Fruit fly (Drosophila melanogaster) whole organism, embryonic: Measurements from ENCODE around the gene CG3919.

Source experiments
- Ada2b ChIP-seq: fragments of 200-800 bp; sonication (Bioruptor generic); IDR thresholded peaks from 2 replicates; pipeline ENCODE4 v1.3.6; 2022; ENCODE audit warnings: missing biosample characterization, missing genetic modification characterization
- Aef1 ChIP-seq: fragments of 200-800 bp; sonication (Bioruptor generic); IDR thresholded peaks from 3 replicates; pipeline ENCODE4 v1.3.6; 2022; ENCODE audit warnings: missing biosample characterization, missing genetic modification characterization
- CG10147 ChIP-seq: fragments of 200-800 bp; sonication (Bioruptor generic); optimal IDR thresholded peaks from 2 replicates; lab custom pipeline; 2019; ENCODE audit warnings: missing biosample characterization, mild to moderate bottlenecking, missing genetic modification characterization, moderate library complexity
- CG1024 ChIP-seq: fragments of 200-800 bp; sonication (Bioruptor generic); IDR thresholded peaks from 2 replicates; pipeline ENCODE4 v1.3.6; 2022; ENCODE audit warnings: missing biosample characterization, missing genetic modification characterization
- CG11093 ChIP-seq: fragments of 200-800 bp; sonication (Bioruptor generic); IDR thresholded peaks from 3 replicates; pipeline ENCODE4 v1.3.6; 2022; ENCODE audit warnings: missing biosample characterization, missing genetic modification characterization
- CG12071 ChIP-seq: fragments of 200-800 bp; sonication (Bioruptor generic); optimal IDR thresholded peaks from 3 replicates; lab custom pipeline; 2018; ENCODE audit warnings: missing biosample characterization, mild to moderate bottlenecking, missing genetic modification characterization
- CG15479 ChIP-seq: fragments of 200-800 bp; sonication (Bioruptor generic); optimal IDR thresholded peaks from 3 replicates; lab custom pipeline; 2019; ENCODE audit warnings: missing biosample characterization, mild to moderate bottlenecking, missing genetic modification characterization, moderate library complexity
- CG17802 ChIP-seq: fragments of 200-800 bp; sonication (Bioruptor generic); optimal IDR thresholded peaks from 2 replicates; lab custom pipeline; 2018; ENCODE audit warnings: missing biosample characterization, mild to moderate bottlenecking, missing genetic modification characterization, moderate library complexity
- CG17829 ChIP-seq: fragments of 200-800 bp; optimal IDR thresholded peaks from 2 replicates; lab custom pipeline; 2019; ENCODE audit warnings: missing biosample characterization, mild to moderate bottlenecking, missing genetic modification characterization, moderate library complexity
- CG2116 ChIP-seq: fragments of 200-800 bp; sonication (Bioruptor generic); optimal IDR thresholded peaks from 3 replicates; lab custom pipeline; 2018; ENCODE audit warnings: missing biosample characterization, mild to moderate bottlenecking, missing genetic modification characterization
- CG2199 ChIP-seq: fragments of 200-800 bp; sonication (Bioruptor generic); IDR thresholded peaks from 3 replicates; pipeline ENCODE4 v1.3.6; 2022; ENCODE audit warnings: missing biosample characterization, missing genetic modification characterization
- CG32772 ChIP-seq: fragments of 200-800 bp; sonication (Bioruptor generic); IDR thresholded peaks from 2 replicates; pipeline ENCODE4 v1.3.6; 2022; ENCODE audit warnings: missing biosample characterization, missing genetic modification characterization
- CG3726 ChIP-seq: fragments of 200-800 bp; sonication (Bioruptor generic); IDR thresholded peaks from 3 replicates; pipeline ENCODE4, ENCODE4 v1.3.6; 2022; ENCODE audit warnings: missing biosample characterization, missing genetic modification characterization
- CG3838 ChIP-seq: fragments of 200-800 bp; sonication (Bioruptor generic); optimal IDR thresholded peaks from 3 replicates; lab custom pipeline; 2016; ENCODE audit warnings: missing biosample characterization, missing genetic modification characterization
- CG4854 ChIP-seq: fragments of 200-800 bp; sonication (Bioruptor generic); optimal IDR thresholded peaks from 2 replicates; lab custom pipeline; 2016; ENCODE audit warnings: missing biosample characterization, missing genetic modification characterization, inconsistent platforms
- CG6654 ChIP-seq: fragments of 200-800 bp; sonication (Bioruptor generic); optimal IDR thresholded peaks from 2 replicates; lab custom pipeline; 2017; ENCODE audit warnings: missing biosample characterization, mild to moderate bottlenecking, missing genetic modification characterization
- CG7271 ChIP-seq: fragments of 200-800 bp; sonication (Bioruptor generic); optimal IDR thresholded peaks from 2 replicates; lab custom pipeline; 2018; ENCODE audit warnings: missing biosample characterization, mild to moderate bottlenecking, missing genetic modification characterization, moderate library complexity
- CG7372 ChIP-seq: fragments of 200-800 bp; sonication (Bioruptor generic); IDR thresholded peaks from 2 replicates; pipeline ENCODE4 v1.3.6; 2022; ENCODE audit warnings: missing biosample characterization, missing genetic modification characterization
- CG8359 ChIP-seq: fragments of 200-800 bp; sonication (Bioruptor generic); optimal IDR thresholded peaks from 2 replicates; lab custom pipeline; 2017; ENCODE audit warnings: missing biosample characterization, mild to moderate bottlenecking, missing genetic modification characterization, borderline replicate concordance
- CG8944 ChIP-seq: fragments of 200-800 bp; sonication (Bioruptor generic); optimal IDR thresholded peaks from 3 replicates; lab custom pipeline; 2016; ENCODE audit warnings: missing biosample characterization, missing genetic modification characterization
- CG9437 ChIP-seq: fragments of 200-800 bp; sonication (Bioruptor generic); optimal IDR thresholded peaks from 2 replicates; lab custom pipeline; 2018; ENCODE audit warnings: missing biosample characterization, mild to moderate bottlenecking, missing genetic modification characterization
- Dbx ChIP-seq: fragments of 200-800 bp; sonication (Bioruptor generic); IDR thresholded peaks from 3 replicates; pipeline ENCODE4 v1.3.6; 2022; ENCODE audit warnings: missing biosample characterization, missing genetic modification characterization
- Dip3 ChIP-seq: fragments of 200-800 bp; sonication (Bioruptor generic); optimal IDR thresholded peaks from 3 replicates; lab custom pipeline; 2016; ENCODE audit warnings: missing biosample characterization, missing genetic modification characterization
- Dp ChIP-seq: fragments of 200-800 bp; sonication (Bioruptor generic); optimal IDR thresholded peaks from 2 replicates; lab custom pipeline; 2018; ENCODE audit warnings: missing biosample characterization, mild to moderate bottlenecking, missing genetic modification characterization, moderate library complexity
- Drgx ChIP-seq: fragments of 200-800 bp; sonication (Bioruptor generic); IDR thresholded peaks from 2 replicates; pipeline ENCODE4 v1.3.6; 2022; ENCODE audit warnings: missing biosample characterization, missing genetic modification characterization
- Elba2 ChIP-seq: fragments of 200-800 bp; sonication (Bioruptor generic); optimal IDR thresholded peaks from 3 replicates; lab custom pipeline; 2016; ENCODE audit warnings: missing biosample characterization, missing genetic modification characterization
- Ets65A ChIP-seq: fragments of 200-800 bp; sonication (Bioruptor generic); peaks from one replicate; lab custom pipeline; 2016; ENCODE audit warnings: missing biosample characterization, missing genetic modification characterization
- HmgZ ChIP-seq: fragments of 200-800 bp; sonication (Bioruptor generic); optimal IDR thresholded peaks from 2 replicates; lab custom pipeline; 2018; ENCODE audit warnings: missing biosample characterization, mild to moderate bottlenecking, missing genetic modification characterization
- Lpt ChIP-seq: fragments of >200 bp; optimal IDR thresholded peaks from 2 replicates; lab custom pipeline; 2018; ENCODE audit warnings: missing biosample characterization, missing genetic modification characterization
- Neu2 ChIP-seq: fragments of 200-800 bp; sonication (Bioruptor generic); optimal IDR thresholded peaks from 3 replicates; lab custom pipeline; 2016; ENCODE audit warnings: missing biosample characterization, missing genetic modification characterization, borderline replicate concordance
- Ssrp ChIP-seq: fragments of 200-800 bp; sonication (Bioruptor generic); optimal IDR thresholded peaks from 2 replicates; lab custom pipeline; 2018; ENCODE audit warnings: missing biosample characterization, mild to moderate bottlenecking, missing genetic modification characterization, moderate library complexity
- ac ChIP-seq: fragments of 200-800 bp; sonication (Bioruptor generic); optimal IDR thresholded peaks from 3 replicates; lab custom pipeline; 2017; ENCODE audit warnings: missing biosample characterization, mild to moderate bottlenecking, missing genetic modification characterization
- ara ChIP-seq: fragments of 200-800 bp; sonication (Bioruptor generic); IDR thresholded peaks from 2 replicates; pipeline ENCODE4 v1.3.6; 2022; ENCODE audit warnings: missing biosample characterization, missing genetic modification characterization
- ash1 ChIP-seq: fragments of 200-800 bp; sonication (Bioruptor generic); optimal IDR thresholded peaks from 2 replicates; lab custom pipeline; 2018; ENCODE audit warnings: missing biosample characterization, mild to moderate bottlenecking, missing genetic modification characterization
- corto ChIP-seq: fragments of 200-800 bp; sonication (Bioruptor generic); optimal IDR thresholded peaks from 2 replicates; lab custom pipeline; 2016; ENCODE audit warnings: missing biosample characterization, mild to moderate bottlenecking, missing genetic modification characterization, moderate library complexity
- dati ChIP-seq: fragments of 200-800 bp; sonication (Bioruptor generic); IDR thresholded peaks from 2 replicates; pipeline ENCODE4 v1.3.6; 2022; ENCODE audit warnings: missing biosample characterization, missing genetic modification characterization
- exex ChIP-seq: fragments of 200-800 bp; sonication (Bioruptor generic); optimal IDR thresholded peaks from 4 replicates; lab custom pipeline; 2018; ENCODE audit warnings: missing biosample characterization, mild to moderate bottlenecking, missing genetic modification characterization, moderate library complexity
- gcm2 ChIP-seq: fragments of 200-800 bp; sonication (Bioruptor generic); optimal IDR thresholded peaks from 2 replicates; lab custom pipeline; 2016; ENCODE audit warnings: missing biosample characterization, missing genetic modification characterization
- insv ChIP-seq, 2 experiments: fragments of 200-800 bp; sonication (Bioruptor generic); optimal IDR thresholded peaks; 3 replicates each; lab custom pipeline; 2016 to 2018; ENCODE audit warnings: missing biosample characterization in 2 of 2, missing genetic modification characterization in 2 of 2
- jigr1 ChIP-seq: fragments of 200-800 bp; sonication (Bioruptor generic); IDR thresholded peaks from 3 replicates; pipeline ENCODE4 v1.3.6; 2022; ENCODE audit warnings: missing biosample characterization, missing genetic modification characterization
- kah ChIP-seq: fragments of 200-800 bp; sonication (Bioruptor generic); optimal IDR thresholded peaks from 2 replicates; lab custom pipeline; 2018; ENCODE audit warnings: missing biosample characterization, mild to moderate bottlenecking, missing genetic modification characterization
- lilli ChIP-seq: fragments of 200-800 bp; sonication (Bioruptor generic); optimal IDR thresholded peaks from 3 replicates; lab custom pipeline; 2016; ENCODE audit warnings: missing biosample characterization, missing genetic modification characterization
- mirr ChIP-seq: fragments of 200-800 bp; sonication (Bioruptor generic); optimal IDR thresholded peaks from 3 replicates; lab custom pipeline; 2018; ENCODE audit warnings: missing biosample characterization, mild to moderate bottlenecking, missing genetic modification characterization
- pita ChIP-seq: fragments of 200-800 bp; sonication (Bioruptor generic); optimal IDR thresholded peaks from 2 replicates; lab custom pipeline; 2017; ENCODE audit warnings: missing biosample characterization, mild to moderate bottlenecking, missing genetic modification characterization
- rib ChIP-seq: fragments of 200-800 bp; sonication (Bioruptor generic); IDR thresholded peaks from 2 replicates; pipeline ENCODE4 v1.3.6; 2022; ENCODE audit warnings: missing biosample characterization, missing genetic modification characterization
- ro ChIP-seq: fragments of 200-800 bp; sonication (Bioruptor generic); IDR thresholded peaks from 2 replicates; pipeline ENCODE4 v1.3.6; 2022; ENCODE audit warnings: missing biosample characterization, missing genetic modification characterization
- stwl ChIP-seq: fragments of 200-800 bp; sonication (Bioruptor generic); optimal IDR thresholded peaks from 3 replicates; lab custom pipeline; 2018; ENCODE audit warnings: missing biosample characterization, mild to moderate bottlenecking, missing genetic modification characterization, moderate library complexity
- trem ChIP-seq: fragments of 200-800 bp; optimal IDR thresholded peaks from 3 replicates; lab custom pipeline; 2019; ENCODE audit warnings: missing biosample characterization, mild to moderate bottlenecking, missing genetic modification characterization, moderate library complexity
- vfl ChIP-seq: fragments of 200-800 bp; sonication (Bioruptor generic); optimal IDR thresholded peaks from 2 replicates; lab custom pipeline; 2016; ENCODE audit warnings: missing biosample characterization, missing genetic modification characterization
- zen ChIP-seq: fragments of 200-800 bp; sonication (Bioruptor generic); optimal IDR thresholded peaks from 3 replicates; lab custom pipeline; 2018; ENCODE audit warnings: missing biosample characterization, mild to moderate bottlenecking, missing genetic modification characterization, moderate library complexity

Gene CG3919

dm6 chr3L:14402632-14403031 lies 7.8 kb upstream of the CG3919 start, which contains the start of gene CG3868:
Gene CG3868, minus strand, starts transcription at chr3L:14402725.
- TF ChIP-seq Lpt (GFP tag; lab: Kevin White, UChicago), result no peak
- no peak for TF ChIP-seq Drgx (GFP tag; lab: Robert Waterston, UW)
- TF ChIP-seq pita (GFP tag; lab: Kevin White, UChicago), result no peak
- TF ChIP-seq CG3838, result no peak
- TF ChIP-seq ac (GFP tag; lab: Kevin White, UChicago), result no peak
- TF ChIP-seq CG8359, result no peak
- TF ChIP-seq Aef1 (GFP tag; lab: Robert Waterston, UW), result no peak
- no peak for TF ChIP-seq lilli (GFP tag; lab: Kevin White, UChicago)
- TF ChIP-seq rib (GFP tag; lab: Robert Waterston, UW), result no peak
- TF ChIP-seq exex (tag; lab: Kevin White, UChicago), result peak; percentile 18
- TF ChIP-seq CG2199 (GFP tag; lab: Robert Waterston, UW), result 0 out of 3 replicates have a peak, but pooled peaks have one; percentile 66
- TF ChIP-seq HmgZ (tag; lab: Kevin White, UChicago), result no peak
- no peak for TF ChIP-seq kah (GFP tag; lab: Kevin White, UChicago)
- no peak for TF ChIP-seq CG17802 (tag; lab: Kevin White, UChicago)
- no peak for TF ChIP-seq jigr1 (GFP tag; lab: Robert Waterston, UW)

dm6 chr3L:14406613-14407012 lies 3.8 kb upstream of the CG3919 start:
- TF ChIP-seq CG11093 (GFP tag; lab: Robert Waterston, UW) (no peak), zen (tag; lab: Kevin White, UChicago) (peak; percentile 7), CG4854 (GFP tag; lab: Kevin White, UChicago) (no peak), ash1 (GFP tag; lab: Kevin White, UChicago) (no peak), CG7372 (GFP tag; lab: Robert Waterston, UW) (no peak), Neu2 (GFP tag; lab: Kevin White, UChicago) (no peak), Ssrp (tag; lab: Kevin White, UChicago) (no peak), Ets65A (GFP tag; lab: Kevin White, UChicago) (peak; percentile 34), ac (GFP tag; lab: Kevin White, UChicago) (no peak), CG1024 (GFP tag; lab: Robert Waterston, UW) (no peak), ro (no peak), corto (no peak), CG3726 (GFP tag; lab: Robert Waterston, UW) (0 out of 3 replicates have a peak, but pooled peaks have one; percentile 51), CG10147 (GFP tag; lab: Kevin White, UChicago) (no peak), Dbx (no peak), CG15479 (peak; percentile 89), ara (GFP tag; lab: Robert Waterston, UW) (no peak), vfl (no peak), CG6654 (GFP tag; lab: Kevin White, UChicago) (no peak)

dm6 chr3L:14408734-14409133 lies 1.7 kb upstream of the CG3919 start:
- TF ChIP-seq zen (tag; lab: Kevin White, UChicago) (peak; percentile 65), stwl (tag; lab: Kevin White, UChicago) (peak; percentile 99), gcm2 (no peak), Elba2 (GFP tag; lab: Kevin White, UChicago) (peak; percentile 66), CG12071 (GFP tag; lab: Kevin White, UChicago) (no peak), trem (tag; lab: Kevin White, UChicago) (peak; percentile 96), Dp (no peak), dati (GFP tag; lab: Robert Waterston, UW) (no peak), CG2116 (GFP tag; lab: Kevin White, UChicago) (peak; percentile 94), insv (GFP tag; optimal IDR thresholded peaks at IDR 0.05; lab: Kevin White, UChicago) (peak in 1 of 2 experiments; percentile 72), Ada2b (GFP tag; lab: Robert Waterston, UW) (no peak), CG9437 (GFP tag; lab: Kevin White, UChicago) (no peak), vfl (no peak), CG17829 (tag; lab: Kevin White, UChicago) (no peak), mirr (GFP tag; lab: Kevin White, UChicago) (no peak), CG7271 (peak; percentile 4), CG8944 (GFP tag; lab: Kevin White, UChicago) (no peak), Dip3 (GFP tag; lab: Kevin White, UChicago) (no peak), CG32772 (GFP tag; lab: Robert Waterston, UW) (no peak)
